Worm (Caenorhabditis elegans) whole organism, late embryonic: Measurements from ENCODE around the gene chil-24.
"Not testable (repeated sequence)": the region's sequence is repeated elsewhere in the genome, so short reads cannot be mapped to it uniquely, and the experiment has no call there.

Source experiments
- C08G9.2 ChIP-seq: sonication (generic microtip); optimal IDR thresholded peaks from 2 replicates; lab custom pipeline; 2016; ENCODE audit warnings: mild to moderate bottlenecking, missing genetic modification characterization, moderate library complexity, missing compliant biosample characterization
- F13H6.1 ChIP-seq: sonication (generic microtip); optimal IDR thresholded peaks from 2 replicates; lab custom pipeline; 2016; ENCODE audit warnings: missing genetic modification characterization, missing compliant biosample characterization
- K09A11.1 ChIP-seq: sonication (generic microtip); optimal IDR thresholded peaks from 2 replicates; lab custom pipeline; 2017; ENCODE audit warnings: antibody characterized with exemption, mild to moderate bottlenecking, missing genetic modification characterization, missing compliant biosample characterization; ENCODE audit not compliant: insufficient read depth
- Y22D7AL.16 ChIP-seq: sonication (generic microtip); optimal IDR thresholded peaks from 2 replicates; lab custom pipeline; 2016; ENCODE audit warnings: missing genetic modification characterization, missing compliant biosample characterization
- ceh-14 ChIP-seq: sonication (generic microtip); optimal IDR thresholded peaks from 2 replicates; lab custom pipeline; 2016; ENCODE audit warnings: missing genotype, missing genetic modification characterization, missing compliant biosample characterization
- ceh-18 ChIP-seq: sonication (generic microtip); optimal IDR thresholded peaks from 2 replicates; lab custom pipeline; 2016; ENCODE audit warnings: missing genetic modification characterization, missing compliant biosample characterization
- ceh-19 ChIP-seq: fragments of 200-800 bp; sonication (Bioruptor generic); optimal IDR thresholded peaks from 2 replicates; lab custom pipeline; 2018; ENCODE audit warnings: mild to moderate bottlenecking, missing genetic modification characterization, missing compliant biosample characterization
- ceh-30 ChIP-seq: fragments of 150-350 bp; optimal IDR thresholded peaks from 2 replicates; lab custom pipeline; 2014; ENCODE audit warnings: missing biosample characterization, missing genetic modification characterization
- ceh-31 ChIP-seq: sonication (generic microtip); optimal IDR thresholded peaks from 2 replicates; lab custom pipeline; 2016; ENCODE audit warnings: missing genetic modification characterization, missing compliant biosample characterization
- ceh-34 ChIP-seq: sonication (generic microtip); optimal IDR thresholded peaks from 2 replicates; lab custom pipeline; 2016; ENCODE audit warnings: mild to moderate bottlenecking, missing genetic modification characterization, missing compliant biosample characterization
- ceh-45 ChIP-seq: fragments of 200-800 bp; sonication (Bioruptor generic); IDR thresholded peaks from 2 replicates; pipeline ENCODE4 v1.3.6; 2022; ENCODE audit warnings: missing genetic modification reagents, missing genetic modification characterization, missing compliant biosample characterization
- ceh-48 ChIP-seq: sonication (generic microtip); optimal IDR thresholded peaks from 2 replicates; lab custom pipeline; 2016; ENCODE audit warnings: missing genetic modification characterization, inconsistent platforms, missing compliant biosample characterization
- ceh-9 ChIP-seq: sonication (generic microtip); optimal IDR thresholded peaks from 2 replicates; lab custom pipeline; 2016; ENCODE audit warnings: mild to moderate bottlenecking, missing genetic modification characterization, inconsistent platforms, missing compliant biosample characterization
- dmd-4 ChIP-seq: sonication (generic microtip); optimal IDR thresholded peaks from 2 replicates; lab custom pipeline; 2016; ENCODE audit warnings: borderline replicate concordance, missing genetic modification characterization, missing compliant biosample characterization
- elt-2 ChIP-seq: sonication (generic microtip); optimal IDR thresholded peaks from 2 replicates; lab custom pipeline; 2016; ENCODE audit warnings: missing genetic modification reagents, missing genetic modification characterization, missing compliant biosample characterization
- eyg-1 ChIP-seq: sonication (generic microtip); optimal IDR thresholded peaks from 2 replicates; lab custom pipeline; 2016; ENCODE audit warnings: missing genotype, missing genetic modification characterization, missing compliant biosample characterization
- fax-1 ChIP-seq: sonication (generic microtip); optimal IDR thresholded peaks from 2 replicates; lab custom pipeline; 2016; ENCODE audit warnings: missing genotype, missing genetic modification characterization, missing compliant biosample characterization
- fkh-10 ChIP-seq: fragments of 150-350 bp; optimal IDR thresholded peaks from 2 replicates; lab custom pipeline; 2014; ENCODE audit warnings: missing biosample characterization, missing genetic modification reagents, missing genetic modification characterization
- gmeb-2 ChIP-seq: sonication (generic microtip); optimal IDR thresholded peaks from 2 replicates; lab custom pipeline; 2016; ENCODE audit warnings: missing genetic modification characterization, inconsistent platforms, missing compliant biosample characterization
- hlh-13 ChIP-seq: fragments of 200-800 bp; sonication (Bioruptor generic); optimal IDR thresholded peaks from 2 replicates; lab custom pipeline; 2018; ENCODE audit warnings: mild to moderate bottlenecking, missing genetic modification characterization, missing compliant biosample characterization
- hlh-15 ChIP-seq: sonication (generic microtip); optimal IDR thresholded peaks from 2 replicates; lab custom pipeline; 2016; ENCODE audit warnings: missing genetic modification characterization, missing compliant biosample characterization
- hlh-30 ChIP-seq: sonication (generic microtip); optimal IDR thresholded peaks from 2 replicates; lab custom pipeline; 2017; ENCODE audit warnings: antibody characterized with exemption, missing genetic modification characterization, missing compliant biosample characterization; ENCODE audit not compliant: insufficient read depth
- lim-6 ChIP-seq: sonication (generic microtip); optimal IDR thresholded peaks from 2 replicates; lab custom pipeline; 2016; ENCODE audit warnings: missing genetic modification characterization, missing compliant biosample characterization
- lin-11 ChIP-seq: fragments of 200-800 bp; sonication (Bioruptor generic); optimal IDR thresholded peaks from 2 replicates; lab custom pipeline; 2018; ENCODE audit warnings: mild to moderate bottlenecking, missing genetic modification characterization, missing compliant biosample characterization
- nhr-11 ChIP-seq: fragments of 150-350 bp; optimal IDR thresholded peaks from 2 replicates; lab custom pipeline; 2014; ENCODE audit warnings: missing biosample characterization, missing genetic modification characterization
- nhr-232 ChIP-seq: sonication (generic microtip); optimal IDR thresholded peaks from 2 replicates; lab custom pipeline; 2016; ENCODE audit warnings: missing genetic modification characterization, missing compliant biosample characterization
- npax-4 ChIP-seq: sonication (generic microtip); optimal IDR thresholded peaks from 2 replicates; lab custom pipeline; 2016; ENCODE audit warnings: missing genetic modification characterization, missing compliant biosample characterization
- odd-2 ChIP-seq: sonication (generic microtip); optimal IDR thresholded peaks from 2 replicates; lab custom pipeline; 2017; ENCODE audit warnings: antibody characterized with exemption, mild to moderate bottlenecking, missing genetic modification characterization, missing compliant biosample characterization
- pag-3 ChIP-seq: sonication (generic microtip); optimal IDR thresholded peaks from 2 replicates; lab custom pipeline; 2016; ENCODE audit warnings: missing compliant biosample characterization, missing genetic modification characterization, borderline replicate concordance
- pha-4 ChIP-seq: fragments of 150-350 bp; optimal IDR thresholded peaks from 2 replicates; lab custom pipeline; 2018; ENCODE audit warnings: missing biosample characterization, missing genetic modification reagents, missing genetic modification characterization
- rnt-1 ChIP-seq: sonication (generic microtip); optimal IDR thresholded peaks from 2 replicates; lab custom pipeline; 2016; ENCODE audit warnings: missing genetic modification characterization, missing compliant biosample characterization
- sox-4 ChIP-seq: sonication (generic microtip); optimal IDR thresholded peaks from 2 replicates; lab custom pipeline; 2017; ENCODE audit warnings: mild to moderate bottlenecking, missing genetic modification characterization, inconsistent platforms, missing compliant biosample characterization
- ttx-3 ChIP-seq: sonication (generic microtip); optimal IDR thresholded peaks from 2 replicates; lab custom pipeline; 2016; ENCODE audit warnings: missing genetic modification reagents, missing genetic modification characterization, missing compliant biosample characterization
- unc-42 ChIP-seq: sonication (generic microtip); optimal IDR thresholded peaks from 2 replicates; lab custom pipeline; 2016; ENCODE audit warnings: missing genotype, missing genetic modification characterization, missing compliant biosample characterization
- unc-86 ChIP-seq: sonication (generic microtip); optimal IDR thresholded peaks from 2 replicates; lab custom pipeline; 2016; ENCODE audit warnings: missing genetic modification characterization, missing compliant biosample characterization
- zip-5 ChIP-seq: sonication (generic microtip); optimal IDR thresholded peaks from 2 replicates; lab custom pipeline; 2016; ENCODE audit warnings: missing genetic modification characterization, missing compliant biosample characterization
- ztf-16 ChIP-seq: sonication (generic microtip); optimal IDR thresholded peaks from 2 replicates; lab custom pipeline; 2017; ENCODE audit warnings: missing genetic modification characterization, missing compliant biosample characterization

Gene chil-24

DNA sequence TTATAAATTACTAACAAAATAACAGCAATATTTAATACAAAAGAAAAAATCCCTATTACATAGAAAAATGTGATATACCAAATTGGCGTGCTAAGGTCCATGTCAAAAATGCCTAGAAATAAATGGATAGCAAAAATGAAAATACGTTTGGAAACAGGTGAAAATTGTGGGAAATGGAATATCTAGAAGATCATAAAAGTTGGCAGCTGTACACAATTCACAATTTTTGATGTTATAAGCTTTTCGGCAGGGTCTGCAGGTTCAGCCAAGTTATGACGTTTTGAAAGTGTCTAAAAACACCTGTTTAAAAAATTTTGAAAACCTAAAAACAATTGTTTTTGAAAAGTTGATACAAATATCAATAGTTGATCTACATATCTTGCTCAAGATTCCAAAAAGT lies 13.9 kb downstream of the chil-24 start, which contains the start of gene sri-42:
sri-42 (minus strand) TSS at position 101 of the 400 bp plus-strand sequence.
- not testable (repeated sequence) for TF ChIP-seq ceh-18, rnt-1, K09A11.1 (tag; lab: Kevin White, UChicago)

DNA sequence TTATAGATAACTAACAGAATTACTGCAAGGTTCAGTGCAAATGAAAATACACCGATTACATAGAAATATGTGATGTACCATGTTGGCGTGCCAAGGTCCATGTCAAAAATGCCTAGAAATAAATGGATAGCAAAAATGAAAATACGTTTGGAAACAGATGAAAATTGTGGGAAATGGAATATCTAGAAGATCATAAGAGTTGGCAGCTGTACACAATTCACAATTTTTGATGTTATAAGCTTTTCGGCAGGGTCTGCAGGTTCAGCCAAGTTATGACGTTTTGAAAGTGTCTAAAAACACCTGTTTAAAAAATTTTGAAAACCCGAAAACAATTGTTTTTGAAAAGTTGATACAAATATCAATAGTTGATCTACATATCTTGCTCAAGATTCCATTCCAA lies 15.6 kb downstream of the chil-24 start, which contains the start of gene sri-43:
sri-43 (minus strand) TSS at position 101 of the 400 bp plus-strand sequence.
- not testable (repeated sequence) for TF ChIP-seq lin-11 (tag; lab: Kevin White, UChicago); ceh-31; elt-2 (tag; lab: Kevin White, UChicago)
- TF ChIP-seq, all 69 proteins: peak for 0; not testable (repeated sequence) for 69

DNA sequence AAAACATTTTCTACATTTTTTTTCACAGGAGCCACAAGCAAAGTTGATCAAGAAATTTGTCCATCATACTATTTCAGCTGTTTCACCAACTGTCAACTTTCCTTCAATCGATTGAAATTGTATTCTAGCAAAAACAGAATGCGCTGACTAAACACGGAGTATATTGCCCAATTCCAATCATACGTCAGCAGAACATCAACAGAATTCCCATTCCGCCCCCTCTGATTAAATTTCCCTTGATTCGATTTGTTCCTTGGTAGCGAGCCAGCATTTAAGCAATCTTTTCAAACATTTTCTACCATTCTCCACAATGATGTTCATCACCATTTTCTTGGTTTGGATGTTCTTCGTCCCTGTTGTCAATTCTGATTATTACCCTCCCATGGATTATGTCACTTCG lies 16.9 kb downstream of the chil-24 start, which contains the start of gene T10D4.15:
T10D4.15 (plus strand) TSS at position 301 of the 400 bp plus-strand sequence.
- no peak for TF ChIP-seq eyg-1
- no peak for TF ChIP-seq ceh-48 (tag; lab: Kevin White, UChicago)
- no peak for TF ChIP-seq K09A11.1 (tag; lab: Kevin White, UChicago)
- TF ChIP-seq fkh-10, result no peak
- no peak for TF ChIP-seq pha-4 (tag; lab: Kevin White, UChicago)
- TF ChIP-seq Y22D7AL.16, result no peak
- no peak for TF ChIP-seq ceh-34 (tag; lab: Kevin White, UChicago)

DNA sequence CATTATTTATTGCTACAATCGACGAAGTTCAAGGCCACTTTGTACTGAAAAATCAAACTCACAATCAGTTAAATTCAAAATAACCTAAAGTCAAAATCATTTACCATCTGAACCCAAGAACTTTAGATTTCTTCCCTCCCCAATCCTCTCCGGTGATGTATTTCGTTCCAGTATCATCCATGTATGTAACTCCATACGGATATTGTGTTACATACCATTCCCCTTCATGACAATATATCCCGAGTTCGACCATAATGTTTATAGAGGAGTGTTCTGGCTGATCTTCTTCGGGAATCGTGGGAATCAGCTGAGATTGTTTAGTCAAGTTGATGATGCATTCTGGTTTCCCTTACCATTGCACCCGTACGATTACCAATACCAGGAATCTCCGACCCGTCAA lies 19.4 kb downstream of the chil-24 start:
- TF ChIP-seq ceh-19 (GFP tag; lab: Kevin White, UChicago) (no peak), ceh-31 (no peak), hlh-15 (tag; lab: Kevin White, UChicago) (no peak), rnt-1 (tag; lab: Kevin White, UChicago) (no peak), sox-4 (no peak), ceh-45 (GFP tag; lab: Robert Waterston, UW) (no peak), npax-4 (tag; lab: Kevin White, UChicago) (no peak), Y22D7AL.16 (no peak), dmd-4 (tag; lab: Kevin White, UChicago) (no peak), ttx-3 (tag; lab: Kevin White, UChicago) (no peak), lim-6 (tag; lab: Kevin White, UChicago) (no peak), eyg-1 (no peak), hlh-30 (no peak), ceh-48 (tag; lab: Kevin White, UChicago) (no peak), gmeb-2 (tag; lab: Kevin White, UChicago) (no peak), pag-3 (tag; lab: Kevin White, UChicago) (no peak), C08G9.2 (tag; lab: Kevin White, UChicago) (no peak)

DNA sequence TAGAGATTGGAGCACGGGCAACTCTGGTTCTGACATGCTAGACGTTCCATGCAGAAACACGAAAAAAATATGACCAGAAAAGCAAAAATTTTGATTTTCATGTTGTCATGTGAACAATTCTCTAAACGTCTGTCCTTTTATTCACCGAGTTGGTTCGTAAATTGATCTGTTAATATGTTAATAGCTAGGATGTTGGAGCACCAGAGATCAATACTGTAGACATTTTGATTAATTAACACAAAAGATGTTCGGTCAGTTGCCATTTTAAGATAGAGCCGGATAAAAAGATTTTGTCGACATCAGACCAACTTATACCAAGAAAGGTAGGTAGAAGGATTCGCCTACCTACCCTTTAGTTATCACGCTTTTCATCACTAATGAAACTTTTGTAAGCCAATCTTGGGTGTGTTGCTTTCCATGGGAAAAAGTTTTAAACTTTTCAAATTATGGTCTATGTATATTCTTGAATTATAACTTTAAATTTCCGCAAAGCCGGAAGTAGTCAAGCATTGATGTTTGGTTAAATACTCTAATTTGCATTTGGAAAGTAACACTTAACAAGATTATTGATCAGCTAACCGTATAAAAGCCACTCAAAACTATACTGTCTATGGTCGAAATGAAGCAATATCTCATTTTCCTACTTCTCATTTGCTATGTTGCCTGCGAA lies 20.7 kb downstream of the chil-24 start, which contains the start of the genes T10D4.11 and T10D4.1:
T10D4.11 (minus strand) TSS at position 101 of the 670 bp plus-strand sequence.
T10D4.1 (plus strand) TSS at position 620 of the 670 bp plus-strand sequence.
- TF ChIP-seq fax-1 (tag; lab: Kevin White, UChicago) (no peak), ceh-31 (no peak), gmeb-2 (tag; lab: Kevin White, UChicago) (no peak), hlh-13 (GFP tag; lab: Kevin White, UChicago) (no peak), C08G9.2 (tag; lab: Kevin White, UChicago) (no peak), nhr-11 (no peak), odd-2 (tag; lab: Kevin White, UChicago) (no peak), nhr-232 (tag; lab: Kevin White, UChicago) (no peak), ztf-16 (tag; lab: Kevin White, UChicago) (no peak), ceh-30 (tag; lab: Kevin White, UChicago) (no peak), unc-42 (tag; lab: Kevin White, UChicago) (no peak), ceh-9 (tag; lab: Kevin White, UChicago) (no peak), zip-5 (tag; lab: Kevin White, UChicago) (no peak), unc-86 (tag; lab: Kevin White, UChicago) (no peak), F13H6.1 (tag; lab: Kevin White, UChicago) (no peak), ceh-14 (tag; lab: Kevin White, UChicago) (no peak)
